Worm (Caenorhabditis elegans): ENCODE results near the gene C50A2.3.

DNA sequence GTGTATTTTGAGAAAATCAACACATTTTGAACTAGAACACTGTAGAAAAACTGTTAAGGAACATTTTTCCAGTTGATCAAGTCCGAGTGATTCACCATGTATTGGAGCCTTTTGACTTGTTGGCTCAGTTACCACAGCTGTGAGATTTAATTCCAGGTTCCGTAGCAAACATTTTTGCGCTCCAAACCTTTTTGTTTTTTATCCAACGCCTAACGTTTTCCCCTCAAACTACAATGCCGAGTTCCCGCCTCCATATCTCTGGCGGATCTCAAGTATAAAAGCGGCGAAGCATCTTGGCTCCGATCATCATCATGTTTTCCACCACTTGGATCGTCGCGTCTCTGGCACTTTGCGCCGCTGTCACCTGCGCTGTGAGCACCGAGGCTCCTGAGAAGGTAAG, 31.3 kb downstream of the C50A2.3 start, which contains the start of gene perm-2:
- TF ChIP-seq snpc-4 (tag; optimal IDR thresholded peaks at IDR 0.05) (no peak), ama-1 (optimal IDR thresholded peaks at IDR 0.05) (no peak), nfya-1 (tag; optimal IDR thresholded peaks at IDR 0.05; ENCODE audit: insufficient read depth) (no peak), pqm-1 (tag; optimal IDR thresholded peaks at IDR 0.05) (no peak), lin-39 (tag; optimal IDR thresholded peaks at IDR 0.05) (no peak), ztf-11 (tag; optimal IDR thresholded peaks at IDR 0.05) (no peak), R02D3.7 (tag; optimal IDR thresholded peaks at IDR 0.05) (no peak), nhr-23 (tag; optimal IDR thresholded peaks at IDR 0.05) (no peak), nhr-12 (tag; optimal IDR thresholded peaks at IDR 0.05) (no peak)
